Fruit fly (Drosophila melanogaster) whole organism, embryonic: ENCODE results near the gene CG32301.

ENCODE experiments used
- Blimp-1 ChIP-seq: fragments of 200-800 bp; sonication (Bioruptor generic); optimal IDR thresholded peaks from 3 replicates; lab custom pipeline; 2018; ENCODE audit warnings: missing biosample characterization, missing genetic modification characterization, mild to moderate bottlenecking, moderate library complexity, missing genetic modification reagents
- CG11247 ChIP-seq: fragments of 200-800 bp; sonication (Bioruptor generic); IDR thresholded peaks from 2 replicates; pipeline ENCODE4 v1.3.6; 2022; ENCODE audit warnings: missing biosample characterization, missing genetic modification characterization
- CG11560 ChIP-seq: fragments of 200-800 bp; sonication (Bioruptor generic); IDR thresholded peaks from 3 replicates; pipeline ENCODE4 v1.3.6; 2022; ENCODE audit warnings: missing biosample characterization, missing genetic modification characterization
- CG12659 ChIP-seq: fragments of 200-800 bp; sonication (Bioruptor generic); optimal IDR thresholded peaks from 3 replicates; lab custom pipeline; 2017; ENCODE audit warnings: mild to moderate bottlenecking, missing biosample characterization, missing genetic modification reagents, missing genetic modification characterization
- CG13775 ChIP-seq: fragments of 200-800 bp; sonication (Bioruptor generic); optimal IDR thresholded peaks from 3 replicates; lab custom pipeline; 2017; ENCODE audit warnings: missing biosample characterization, mild to moderate bottlenecking, missing genetic modification characterization
- CG14441 ChIP-seq: fragments of 200-800 bp; sonication (Bioruptor generic); IDR thresholded peaks from 2 replicates; pipeline ENCODE4 v1.3.6; 2022; ENCODE audit warnings: missing biosample characterization, missing genetic modification characterization
- CG15269 ChIP-seq: fragments of 200-800 bp; sonication (Bioruptor generic); optimal IDR thresholded peaks from 2 replicates; lab custom pipeline; 2018; ENCODE audit warnings: missing biosample characterization, mild to moderate bottlenecking, missing genetic modification characterization, moderate library complexity
- CG1602 ChIP-seq: fragments of 200-800 bp; sonication (Bioruptor generic); optimal IDR thresholded peaks from 3 replicates; lab custom pipeline; 2016; ENCODE audit warnings: missing biosample characterization, missing genetic modification characterization
- CG16779 ChIP-seq: fragments of 200-800 bp; sonication (Bioruptor generic); IDR thresholded peaks from 2 replicates; pipeline ENCODE4 v1.3.6; 2022; ENCODE audit warnings: missing biosample characterization, missing genetic modification characterization
- CG1792 ChIP-seq: fragments of 200-800 bp; sonication (Bioruptor generic); optimal IDR thresholded peaks from 2 replicates; lab custom pipeline; 2016; ENCODE audit warnings: missing biosample characterization, missing genetic modification characterization
- CG2129 ChIP-seq: fragments of 200-800 bp; sonication (Bioruptor generic); IDR thresholded peaks from 2 replicates; pipeline ENCODE4 v1.3.6; 2022; ENCODE audit warnings: missing biosample characterization, missing genetic modification characterization; ENCODE audit not compliant: partially characterized antibody
- CG2202 ChIP-seq: fragments of 200-800 bp; sonication (Bioruptor generic); optimal IDR thresholded peaks from 2 replicates; lab custom pipeline; 2018; ENCODE audit warnings: missing biosample characterization, mild to moderate bottlenecking, missing genetic modification characterization
- CG2889 ChIP-seq: fragments of 200-800 bp; sonication (Bioruptor generic); IDR thresholded peaks from 3 replicates; pipeline ENCODE4 v1.3.6; 2022; ENCODE audit warnings: missing biosample characterization, missing genetic modification characterization
- CG30020 ChIP-seq: fragments of 200-800 bp; optimal IDR thresholded peaks from 2 replicates; lab custom pipeline; 2019; ENCODE audit warnings: missing biosample characterization, mild to moderate bottlenecking, missing genetic modification characterization, moderate library complexity
- CG30431 ChIP-seq: fragments of 200-800 bp; sonication (Bioruptor generic); optimal IDR thresholded peaks from 2 replicates; lab custom pipeline; 2017; ENCODE audit warnings: missing biosample characterization, missing genetic modification characterization
- CG31441 ChIP-seq: fragments of 200-800 bp; sonication (Bioruptor generic); IDR thresholded peaks from 2 replicates; pipeline ENCODE4 v1.3.6; 2022; ENCODE audit warnings: missing biosample characterization, missing genetic modification characterization
- CG43689 ChIP-seq: fragments of 200-800 bp; sonication (Bioruptor generic); IDR thresholded peaks from 2 replicates; pipeline ENCODE4 v1.3.6; 2022; ENCODE audit warnings: missing biosample characterization, missing genetic modification characterization
- CG4424 ChIP-seq: fragments of 200-800 bp; sonication (Bioruptor generic); optimal IDR thresholded peaks from 3 replicates; lab custom pipeline; 2016; ENCODE audit warnings: missing biosample characterization, missing genetic modification characterization
- CG4617 ChIP-seq: fragments of 200-800 bp; sonication (Bioruptor generic); optimal IDR thresholded peaks from 3 replicates; lab custom pipeline; 2016; ENCODE audit warnings: missing biosample characterization, missing genetic modification characterization, borderline replicate concordance
- CG6254 ChIP-seq: fragments of 200-800 bp; sonication (Bioruptor generic); optimal IDR thresholded peaks from 3 replicates; lab custom pipeline; 2017; ENCODE audit warnings: mild to moderate bottlenecking, missing biosample characterization, missing genetic modification reagents, missing genetic modification characterization
- CG6689 ChIP-seq: fragments of 200-800 bp; sonication (Bioruptor generic); IDR thresholded peaks from 2 replicates; pipeline ENCODE4 v1.3.6; 2022; ENCODE audit warnings: missing biosample characterization, missing genetic modification characterization
- CG9817 ChIP-seq: fragments of 200-800 bp; sonication (Bioruptor generic); optimal IDR thresholded peaks from 2 replicates; lab custom pipeline; 2018; ENCODE audit warnings: missing biosample characterization, mild to moderate bottlenecking, missing genetic modification characterization, moderate library complexity
- D ChIP-seq, 2 experiments: fragments of 200-800 bp in 1 of 2; fragments of >200 bp in 1 of 2; sonication (Bioruptor generic) in 1 of 2; optimal IDR thresholded peaks; 2 replicates in 1 of 2; 3 replicates in 1 of 2; lab custom pipeline; 2017; ENCODE audit warnings: mild to moderate bottlenecking in 1 of 2, missing biosample characterization in 1 of 2, missing genetic modification characterization in 1 of 2, missing genetic modification reagents in 1 of 2
- Ets65A ChIP-seq: fragments of 200-800 bp; sonication (Bioruptor generic); peaks from one replicate; lab custom pipeline; 2016; ENCODE audit warnings: missing biosample characterization, missing genetic modification characterization
- Fer2 ChIP-seq: fragments of 200-800 bp; sonication (Bioruptor generic); optimal IDR thresholded peaks from 2 replicates; lab custom pipeline; 2018; ENCODE audit warnings: missing biosample characterization, mild to moderate bottlenecking, missing genetic modification characterization, moderate library complexity
- Lim3 ChIP-seq: fragments of 200-800 bp; sonication (Bioruptor generic); IDR thresholded peaks from 2 replicates; pipeline ENCODE4 v1.3.6; 2022; ENCODE audit warnings: missing biosample characterization, missing genetic modification characterization
- MTF-1 ChIP-seq: fragments of 200-800 bp; sonication (Bioruptor generic); optimal IDR thresholded peaks from 2 replicates; lab custom pipeline; 2018; ENCODE audit warnings: missing biosample characterization, mild to moderate bottlenecking, missing genetic modification characterization, borderline replicate concordance
- Mes4 ChIP-seq: fragments of 200-800 bp; sonication (Bioruptor generic); optimal IDR thresholded peaks from 2 replicates; lab custom pipeline; 2016; ENCODE audit warnings: missing biosample characterization, missing genetic modification characterization
- NFAT ChIP-seq: fragments of 200-800 bp; sonication (Bioruptor generic); IDR thresholded peaks from 2 replicates; pipeline ENCODE4 v1.3.6; 2022; ENCODE audit warnings: missing biosample characterization, missing genetic modification characterization
- Side ChIP-seq: fragments of 200-800 bp; sonication (Bioruptor generic); optimal IDR thresholded peaks from 2 replicates; lab custom pipeline; 2016; ENCODE audit warnings: missing biosample characterization, missing genetic modification characterization
- al ChIP-seq: fragments of 200-800 bp; sonication (Bioruptor generic); IDR thresholded peaks from 2 replicates; pipeline ENCODE4 v1.3.6; 2022; ENCODE audit warnings: missing biosample characterization, missing genetic modification characterization
- br ChIP-seq: fragments of >200 bp; optimal IDR thresholded peaks from 2 replicates; lab custom pipeline; 2017
- chif ChIP-seq, 2 experiments: fragments of 200-800 bp; sonication (Bioruptor generic); optimal IDR thresholded peaks; 3 replicates each; lab custom pipeline; 2016; ENCODE audit warnings: missing biosample characterization in 2 of 2, missing genetic modification characterization in 2 of 2
- ci ChIP-seq: fragments of 200-800 bp; sonication (Bioruptor generic); IDR thresholded peaks from 3 replicates; pipeline ENCODE4 v1.3.6; 2022; ENCODE audit warnings: missing biosample characterization, missing genetic modification characterization
- dan ChIP-seq: fragments of 200-800 bp; sonication (Bioruptor generic); IDR thresholded peaks from 2 replicates; pipeline ENCODE4 v1.3.6; 2022; ENCODE audit warnings: missing biosample characterization, missing genetic modification characterization
- dimm ChIP-seq: fragments of 200-800 bp; sonication (Bioruptor generic); IDR thresholded peaks from 2 replicates; pipeline ENCODE4 v1.3.6; 2022; ENCODE audit warnings: missing biosample characterization, missing genetic modification characterization
- dm ChIP-seq: fragments of 200-800 bp; sonication (Bioruptor generic); optimal IDR thresholded peaks from 3 replicates; lab custom pipeline; 2016; ENCODE audit warnings: missing biosample characterization, missing genetic modification characterization
- dmrt99B ChIP-seq: fragments of 200-800 bp; sonication (Bioruptor generic); optimal IDR thresholded peaks from 2 replicates; lab custom pipeline; 2018; ENCODE audit warnings: missing biosample characterization, mild to moderate bottlenecking, missing genetic modification characterization, moderate library complexity
- fd3F ChIP-seq: fragments of 200-800 bp; sonication (Bioruptor generic); optimal IDR thresholded peaks from 2 replicates; lab custom pipeline; 2018; ENCODE audit warnings: missing biosample characterization, mild to moderate bottlenecking, missing genetic modification characterization, moderate library complexity
- fru ChIP-seq: fragments of >200 bp; optimal IDR thresholded peaks from 2 replicates; lab custom pipeline; 2017
- gcm ChIP-seq: fragments of 200-800 bp; sonication (Bioruptor generic); optimal IDR thresholded peaks from 2 replicates; lab custom pipeline; 2019; ENCODE audit warnings: missing biosample characterization, mild to moderate bottlenecking, missing genetic modification characterization, moderate library complexity
- hb ChIP-seq: fragments of 200-800 bp; sonication (Bioruptor generic); IDR thresholded peaks from 3 replicates; pipeline ENCODE4 v1.3.6; 2022; ENCODE audit warnings: missing biosample characterization, missing genetic modification characterization; ENCODE audit not compliant: partially characterized antibody
- hth ChIP-seq: fragments of >200 bp; optimal IDR thresholded peaks from 2 replicates; lab custom pipeline; 2017; ENCODE audit warnings: inconsistent platforms
- ind ChIP-seq: fragments of 200-800 bp; sonication (Bioruptor generic); optimal IDR thresholded peaks from 3 replicates; lab custom pipeline; 2016; ENCODE audit warnings: missing biosample characterization, missing genetic modification characterization
- kni ChIP-seq: fragments of 200-800 bp; sonication (Bioruptor generic); optimal IDR thresholded peaks from 3 replicates; lab custom pipeline; 2017; ENCODE audit warnings: mild to moderate bottlenecking, missing biosample characterization, missing genetic modification reagents, missing genetic modification characterization
- mld ChIP-seq: fragments of 200-800 bp; sonication (Bioruptor generic); IDR thresholded peaks from 3 replicates; pipeline ENCODE4 v1.3.6; 2022; ENCODE audit warnings: missing biosample characterization, missing genetic modification characterization; ENCODE audit not compliant: partially characterized antibody
- nau ChIP-seq: fragments of 200-800 bp; sonication (Bioruptor generic); optimal IDR thresholded peaks from 3 replicates; lab custom pipeline; 2017; ENCODE audit warnings: missing biosample characterization, mild to moderate bottlenecking, missing genetic modification characterization, missing genetic modification reagents
- pita ChIP-seq: fragments of 200-800 bp; sonication (Bioruptor generic); optimal IDR thresholded peaks from 2 replicates; lab custom pipeline; 2017; ENCODE audit warnings: missing biosample characterization, mild to moderate bottlenecking, missing genetic modification characterization
- pum ChIP-seq: fragments of 200-800 bp; sonication (Bioruptor generic); optimal IDR thresholded peaks from 2 replicates; lab custom pipeline; 2016; ENCODE audit warnings: missing biosample characterization, missing genetic modification characterization
- slp2 ChIP-seq: fragments of 200-800 bp; sonication (Bioruptor generic); optimal IDR thresholded peaks from 2 replicates; lab custom pipeline; 2016; ENCODE audit warnings: missing biosample characterization, missing genetic modification characterization
- trh ChIP-seq: fragments of 200-800 bp; sonication (Bioruptor generic); optimal IDR thresholded peaks from 2 replicates; lab custom pipeline; 2016; ENCODE audit warnings: missing biosample characterization, missing genetic modification characterization

The CG32301 gene

DNA sequence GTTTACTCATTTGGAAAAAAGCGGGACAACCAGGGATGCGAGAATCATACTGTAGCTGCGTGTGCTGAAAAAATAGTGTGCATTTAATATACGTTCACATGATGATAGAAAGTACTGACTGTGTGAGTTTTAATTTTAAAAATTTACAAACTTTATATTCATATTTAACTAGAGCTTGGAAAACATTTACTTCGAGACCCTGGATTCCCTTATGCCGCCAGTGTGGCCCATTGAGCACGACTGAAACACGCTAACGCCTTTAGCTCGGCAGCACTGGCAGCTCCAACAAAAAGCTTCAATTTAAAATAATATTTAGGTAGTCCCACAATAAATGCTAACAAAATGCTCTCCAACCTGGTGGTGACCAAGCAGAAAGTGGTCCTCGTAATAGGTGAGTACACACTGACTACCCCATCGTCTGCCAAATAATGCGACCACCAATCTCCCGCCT, 13.2 kb downstream of the CG32301 start, which contains the start of the genes CG1275 and Elp5 (continued):
- TF ChIP-seq CG1792 (GFP tag; lab: Kevin White, UChicago) (peak; percentile 88), Side (GFP tag; lab: Kevin White, UChicago) (peak; percentile 96), hb (GFP tag; lab: Robert Waterston, UW) (no peak), CG31441 (peak; percentile 99), CG16779 (peak; percentile 99), CG11247 (GFP tag; lab: Robert Waterston, UW) (peak; percentile 100), CG11560 (tag; lab: Robert Waterston, UW) (peak; percentile 95), mld (GFP tag; lab: Robert Waterston, UW) (no peak), dmrt99B (tag; lab: Kevin White, UChicago) (peak; percentile 99), CG2889 (GFP tag; lab: Robert Waterston, UW) (peak; percentile 99), Lim3 (GFP tag; lab: Robert Waterston, UW) (peak; percentile 98), D (optimal IDR thresholded peaks at IDR 0.05; lab: Kevin White, UChicago) (no peak), D (GFP tag; optimal IDR thresholded peaks at IDR 0.05; lab: Kevin White, UChicago) (peak; percentile 92), Fer2 (peak; percentile 98), chif (GFP tag; optimal IDR thresholded peaks at IDR 0.05; lab: Kevin White, UChicago) (peak; percentile 95 to 97), ind (GFP tag; lab: Kevin White, UChicago) (peak; percentile 95), CG2129 (GFP tag; lab: Robert Waterston, UW) (no peak), nau (no peak), CG30020 (tag; lab: Kevin White, UChicago) (peak; percentile 85), slp2 (GFP tag; lab: Kevin White, UChicago) (peak; percentile 96), dm (GFP tag; lab: Kevin White, UChicago) (peak; percentile 93), dan (GFP tag; lab: Robert Waterston, UW) (peak; percentile 92), MTF-1 (GFP tag; lab: Kevin White, UChicago) (peak; percentile 89), kni (peak; percentile 65), Blimp-1 (GFP tag; lab: Kevin White, UChicago) (peak; percentile 94), CG30431 (GFP tag; lab: Kevin White, UChicago) (peak; percentile 97), CG43689 (GFP tag; lab: Robert Waterston, UW) (peak; percentile 98), CG1602 (GFP tag; lab: Kevin White, UChicago) (peak; percentile 98), CG2202 (peak; percentile 96), CG12659 (GFP tag; lab: Kevin White, UChicago) (peak; percentile 99), br (lab: Kevin White, UChicago) (no peak), CG15269 (peak; percentile 98), CG4424 (peak; percentile 98), fru (lab: Kevin White, UChicago) (no peak), gcm (GFP tag; lab: Kevin White, UChicago) (peak; percentile 97), Ets65A (GFP tag; lab: Kevin White, UChicago) (peak; percentile 100), pum (GFP tag; lab: Kevin White, UChicago) (peak; percentile 97), ci (GFP tag; lab: Robert Waterston, UW) (peak; percentile 100), CG13775 (GFP tag; lab: Kevin White, UChicago) (peak; percentile 97), CG9817 (tag; lab: Kevin White, UChicago) (peak; percentile 99), CG6689 (GFP tag; lab: Robert Waterston, UW) (peak; percentile 99), Mes4 (GFP tag; lab: Kevin White, UChicago) (peak; percentile 94), trh (GFP tag; lab: Kevin White, UChicago) (peak; percentile 96), dimm (GFP tag; lab: Robert Waterston, UW) (peak; percentile 99), CG6254 (GFP tag; lab: Kevin White, UChicago) (peak; percentile 91), pita (GFP tag; lab: Kevin White, UChicago) (no peak), CG4617 (GFP tag; lab: Kevin White, UChicago) (peak; percentile 96), NFAT (GFP tag; lab: Robert Waterston, UW) (peak; percentile 99), fd3F (GFP tag; lab: Kevin White, UChicago) (peak; percentile 98), al (peak; percentile 99), hth (no peak), CG14441 (peak; percentile 100)
